Worm (Caenorhabditis elegans) whole organism, L1 larva: Measurements from ENCODE around the gene cdd-1.

ENCODE experiments used
- C04F5.9 ChIP-seq: sonication (generic microtip); optimal IDR thresholded peaks from 2 replicates; lab custom pipeline; 2016; ENCODE audit warnings: missing genetic modification characterization, missing compliant biosample characterization
- C16A3.4 ChIP-seq: fragments of 150-350 bp; optimal IDR thresholded peaks from 2 replicates; lab custom pipeline; 2014; ENCODE audit warnings: missing biosample characterization, missing genetic modification characterization
- C34B4.2 ChIP-seq: sonication (generic microtip); optimal IDR thresholded peaks from 2 replicates; lab custom pipeline; 2017; ENCODE audit warnings: mild to moderate bottlenecking, missing genetic modification characterization, missing compliant biosample characterization
- aha-1 ChIP-seq: fragments of 150-350 bp; optimal IDR thresholded peaks from 2 replicates; lab custom pipeline; 2014; ENCODE audit warnings: missing biosample characterization, missing genetic modification characterization
- aly-2 ChIP-seq: fragments of 150-350 bp; optimal IDR thresholded peaks from 2 replicates; lab custom pipeline; 2014; ENCODE audit warnings: missing biosample characterization, missing genetic modification characterization
- blmp-1 ChIP-seq: fragments of 150-350 bp; optimal IDR thresholded peaks from 2 replicates; lab custom pipeline; 2014; ENCODE audit warnings: missing biosample characterization, missing genetic modification characterization
- ceh-63 ChIP-seq: fragments of 200-800 bp; sonication (Bioruptor generic); optimal IDR thresholded peaks from 2 replicates; lab custom pipeline; 2018; ENCODE audit warnings: mild to moderate bottlenecking, missing genetic modification characterization, missing compliant biosample characterization
- ceh-82 ChIP-seq, 3 experiments: fragments of 150-350 bp in 1 of 3; sonication (generic microtip) in 2 of 3; optimal IDR thresholded peaks; 2 replicates each; lab custom pipeline; 2014 to 2017; ENCODE audit warnings: missing biosample characterization in 3 of 3, missing genetic modification characterization in 3 of 3
- dpl-1 ChIP-seq, 3 experiments: fragments of 150-350 bp in 2 of 3; sonication (generic microtip) in 1 of 3; optimal IDR thresholded peaks; 2 replicates each; lab custom pipeline; 2014 to 2017; ENCODE audit warnings: missing biosample characterization in 3 of 3, missing genetic modification characterization in 3 of 3, missing genetic modification reagents in 3 of 3
- dsc-1 ChIP-seq: sonication (generic microtip); optimal IDR thresholded peaks from 2 replicates; lab custom pipeline; 2016; ENCODE audit warnings: mild to moderate bottlenecking, missing genetic modification characterization, missing compliant biosample characterization
- egl-27 ChIP-seq, 2 experiments: fragments of 150-350 bp in 1 of 2; sonication (generic microtip); optimal IDR thresholded peaks; 3 replicates each; lab custom pipeline; 2017 to 2018; ENCODE audit warnings: missing biosample characterization in 2 of 2, missing genetic modification characterization in 2 of 2, missing genetic modification reagents in 2 of 2
- elt-3 ChIP-seq, 6 experiments: fragments of 150-350 bp in 1 of 6; sonication (generic microtip); optimal IDR thresholded peaks; 2 replicates each; lab custom pipeline; 2017 to 2018; ENCODE audit warnings: missing biosample characterization in 6 of 6, missing genetic modification characterization in 6 of 6, inconsistent platforms in 1 of 6
- ets-5 ChIP-seq: fragments of 200-800 bp; sonication (Bioruptor generic); IDR thresholded peaks from 2 replicates; pipeline ENCODE4 v1.3.6; 2022; ENCODE audit warnings: missing genetic modification characterization, missing compliant biosample characterization
- fkh-4 ChIP-seq: sonication (generic microtip); optimal IDR thresholded peaks from 2 replicates; lab custom pipeline; 2016; ENCODE audit warnings: missing compliant biosample characterization, missing genetic modification characterization, borderline replicate concordance
- fkh-8 ChIP-seq: sonication (generic microtip); optimal IDR thresholded peaks from 2 replicates; lab custom pipeline; 2016; ENCODE audit warnings: mild to moderate bottlenecking, missing genetic modification characterization, missing compliant biosample characterization
- fos-1 ChIP-seq: fragments of 150-350 bp; optimal IDR thresholded peaks from 2 replicates; lab custom pipeline; 2014; ENCODE audit warnings: missing biosample characterization, missing genetic modification characterization
- grh-1 ChIP-seq: fragments of 200-800 bp; sonication (Bioruptor generic); IDR thresholded peaks from 2 replicates; pipeline ENCODE4 v1.3.6; 2022; ENCODE audit warnings: missing genetic modification reagents, missing genetic modification characterization, missing compliant biosample characterization
- hlh-17 ChIP-seq: fragments of 200-800 bp; sonication (Bioruptor generic); optimal IDR thresholded peaks from 2 replicates; lab custom pipeline; 2018; ENCODE audit warnings: missing genetic modification characterization, mild to moderate bottlenecking, missing compliant biosample characterization, moderate library complexity, borderline replicate concordance
- isw-1 ChIP-seq: fragments of 200-800 bp; sonication (Bioruptor generic); IDR thresholded peaks from 2 replicates; pipeline ENCODE4 v1.3.6; 2022; ENCODE audit warnings: missing genetic modification characterization, missing compliant biosample characterization
- jun-1 ChIP-seq: fragments of 150-350 bp; optimal IDR thresholded peaks from 2 replicates; lab custom pipeline; 2014; ENCODE audit warnings: missing biosample characterization, missing genetic modification reagents, missing genetic modification characterization
- lin-13 ChIP-seq: fragments of 150-350 bp; optimal IDR thresholded peaks from 2 replicates; lab custom pipeline; 2014; ENCODE audit warnings: missing biosample characterization, missing genetic modification reagents, missing genetic modification characterization
- lin-14 ChIP-seq: fragments of 200-800 bp; sonication (Bioruptor generic); optimal IDR thresholded peaks from 2 replicates; lab custom pipeline; 2018; ENCODE audit warnings: mild to moderate bottlenecking, missing genetic modification characterization, moderate library complexity, missing compliant biosample characterization
- lin-35 ChIP-seq, 2 experiments: fragments of 150-350 bp; optimal IDR thresholded peaks; 2 replicates each; lab custom pipeline; 2014; ENCODE audit warnings: missing biosample characterization in 2 of 2, missing genetic modification characterization in 2 of 2, missing genetic modification reagents in 2 of 2
- lsy-2 ChIP-seq, 2 experiments: fragments of 150-350 bp; optimal IDR thresholded peaks; 2 replicates each; lab custom pipeline; 2014; ENCODE audit warnings: missing biosample characterization in 2 of 2, missing genetic modification characterization in 2 of 2
- mdl-1 ChIP-seq, 2 experiments: fragments of 150-350 bp; optimal IDR thresholded peaks; 2 replicates each; lab custom pipeline; 2014 to 2017; ENCODE audit warnings: missing biosample characterization in 2 of 2, missing genetic modification characterization in 2 of 2, inconsistent platforms in 1 of 2
- nhr-11 ChIP-seq: fragments of 150-350 bp; optimal IDR thresholded peaks from 2 replicates; lab custom pipeline; 2014; ENCODE audit warnings: missing biosample characterization, missing genetic modification characterization
- nhr-19 ChIP-seq: fragments of 200-800 bp; sonication (Bioruptor generic); conservative IDR thresholded peaks from 2 replicates; pipeline ENCODE4 v1.3.6; 2022; ENCODE audit warnings: missing genetic modification characterization, missing compliant biosample characterization
- nhr-20 ChIP-seq: sonication (generic microtip); optimal IDR thresholded peaks from 2 replicates; lab custom pipeline; 2016; ENCODE audit warnings: mild to moderate bottlenecking, missing genetic modification characterization, missing compliant biosample characterization
- nhr-237 ChIP-seq: fragments of 150-350 bp; optimal IDR thresholded peaks from 2 replicates; lab custom pipeline; 2014; ENCODE audit warnings: missing biosample characterization, missing genetic modification characterization
- nhr-28 ChIP-seq: fragments of 150-350 bp; optimal IDR thresholded peaks from 2 replicates; lab custom pipeline; 2014; ENCODE audit warnings: missing biosample characterization, missing genetic modification characterization
- nhr-47 ChIP-seq: sonication (generic microtip); optimal IDR thresholded peaks from 2 replicates; lab custom pipeline; 2016; ENCODE audit warnings: mild to moderate bottlenecking, missing genetic modification characterization, moderate library complexity, missing compliant biosample characterization
- nhr-71 ChIP-seq: sonication (generic microtip); optimal IDR thresholded peaks from 2 replicates; lab custom pipeline; 2016; ENCODE audit warnings: mild to moderate bottlenecking, missing genetic modification characterization, moderate library complexity, missing compliant biosample characterization
- nhr-77 ChIP-seq: fragments of 150-350 bp; optimal IDR thresholded peaks from 2 replicates; lab custom pipeline; 2014; ENCODE audit warnings: missing biosample characterization, missing genetic modification characterization
- nhr-85 ChIP-seq: sonication (generic microtip); peaks from one replicate; lab custom pipeline; 2016; ENCODE audit warnings: missing genetic modification characterization, inconsistent platforms, missing compliant biosample characterization
- nhr-90 ChIP-seq: sonication (generic microtip); optimal IDR thresholded peaks from 2 replicates; lab custom pipeline; 2016; ENCODE audit warnings: mild to moderate bottlenecking, missing genetic modification characterization, missing compliant biosample characterization; ENCODE audit not compliant: poor library complexity
- rnt-1 ChIP-seq: sonication (generic microtip); optimal IDR thresholded peaks from 2 replicates; lab custom pipeline; 2016; ENCODE audit warnings: mild to moderate bottlenecking, missing genetic modification characterization, moderate library complexity, missing compliant biosample characterization
- snpc-4 ChIP-seq: fragments of 150-350 bp; optimal IDR thresholded peaks from 2 replicates; lab custom pipeline; 2014; ENCODE audit warnings: missing biosample characterization, missing genetic modification characterization
- snu-23 ChIP-seq: sonication (generic microtip); optimal IDR thresholded peaks from 2 replicates; lab custom pipeline; 2016; ENCODE audit warnings: missing genetic modification characterization, missing compliant biosample characterization
- sox-4 ChIP-seq: sonication (generic microtip); optimal IDR thresholded peaks from 2 replicates; lab custom pipeline; 2016; ENCODE audit warnings: missing genetic modification characterization, missing compliant biosample characterization
- sup-37 ChIP-seq: fragments of 200-800 bp; sonication (Bioruptor generic); optimal IDR thresholded peaks from 2 replicates; lab custom pipeline; 2018; ENCODE audit warnings: mild to moderate bottlenecking, missing genetic modification characterization, missing compliant biosample characterization
- tbx-2 ChIP-seq: sonication (generic microtip); optimal IDR thresholded peaks from 2 replicates; lab custom pipeline; 2016; ENCODE audit warnings: missing genetic modification characterization, missing compliant biosample characterization
- tlp-1 ChIP-seq: fragments of 150-350 bp; optimal IDR thresholded peaks from 2 replicates; lab custom pipeline; 2014; ENCODE audit warnings: missing biosample characterization, missing genetic modification characterization
- unc-130 ChIP-seq: fragments of 150-350 bp; optimal IDR thresholded peaks from 2 replicates; lab custom pipeline; 2017; ENCODE audit warnings: missing biosample characterization, missing genetic modification characterization, inconsistent platforms
- unc-30 ChIP-seq: sonication (generic microtip); optimal IDR thresholded peaks from 2 replicates; lab custom pipeline; 2017; ENCODE audit warnings: missing biosample characterization, missing genetic modification characterization
- unc-86 ChIP-seq: sonication (generic microtip); optimal IDR thresholded peaks from 2 replicates; lab custom pipeline; 2016; ENCODE audit warnings: missing genetic modification characterization, missing compliant biosample characterization
- unc-98 ChIP-seq: fragments of 200-800 bp; sonication (Bioruptor generic); IDR thresholded peaks from 2 replicates; pipeline ENCODE4 v1.3.6; 2022; ENCODE audit warnings: missing genetic modification characterization, missing compliant biosample characterization
- vab-15 ChIP-seq: sonication (generic microtip); optimal IDR thresholded peaks from 2 replicates; lab custom pipeline; 2017; ENCODE audit warnings: missing genotype, mild to moderate bottlenecking, missing genetic modification characterization, missing compliant biosample characterization
- ztf-4 ChIP-seq: fragments of 150-350 bp; optimal IDR thresholded peaks from 2 replicates; lab custom pipeline; 2014; ENCODE audit warnings: missing biosample characterization, missing genetic modification characterization

cdd-1 gene

DNA sequence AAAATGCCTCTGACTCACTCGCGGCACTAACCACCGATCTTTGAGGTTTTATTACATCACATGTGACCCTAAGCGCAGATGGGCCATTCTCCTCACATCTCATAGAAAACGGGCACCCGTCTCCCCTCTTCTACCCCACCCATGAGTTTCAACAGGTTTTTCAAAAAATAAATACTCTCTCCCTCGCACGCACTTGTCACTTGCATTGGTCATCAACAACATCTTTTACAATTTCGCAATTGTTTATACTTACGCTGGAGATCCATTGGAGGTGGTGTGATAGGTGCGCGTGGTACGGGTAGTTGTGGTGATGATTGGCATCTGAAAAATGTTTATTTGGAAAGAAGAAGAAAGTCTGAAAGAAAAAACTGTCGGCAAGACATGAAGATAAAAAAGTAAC lies 25.0 kb upstream of the cdd-1 start, which contains the start of gene M60.4 (continued):
- TF ChIP-seq ceh-63 = no peak
- no peak for TF ChIP-seq aha-1 (tag; lab: Kevin White, UChicago)
- peak; percentile 94 for TF ChIP-seq nhr-71
- TF ChIP-seq C16A3.4 (tag; lab: Kevin White, UChicago) = peak; percentile 42
- peak; percentile 19 to 34 (median 27) for TF ChIP-seq dpl-1 (GFP tag; optimal IDR thresholded peaks at IDR 0.05; lab: Kevin White, UChicago)
- TF ChIP-seq C34B4.2 (tag; lab: Kevin White, UChicago) = no peak
- TF ChIP-seq mdl-1 (tag; optimal IDR thresholded peaks at IDR 0.05; lab: Kevin White, UChicago) = peak in 1 of 2 experiments; percentile 95
- TF ChIP-seq nhr-11 = no peak
- peak; percentile 41 to 61 for TF ChIP-seq lsy-2 (tag; optimal IDR thresholded peaks at IDR 0.05; lab: Kevin White, UChicago)
- peak; percentile 10 for TF ChIP-seq snpc-4 (tag; lab: Kevin White, UChicago)
- no peak for TF ChIP-seq fkh-8 (tag; lab: Kevin White, UChicago)
- no peak for TF ChIP-seq isw-1 (GFP tag; lab: Robert Waterston, UW)
- TF ChIP-seq vab-15 = peak; percentile 89
- no peak for TF ChIP-seq hlh-17
- peak; percentile 57 for TF ChIP-seq dsc-1 (tag; lab: Kevin White, UChicago)
- TF ChIP-seq ets-5 (GFP tag; lab: Robert Waterston, UW) = no peak
- TF ChIP-seq ztf-4 = peak; percentile 7
- TF ChIP-seq jun-1 (tag; lab: Kevin White, UChicago) = no peak

DNA sequence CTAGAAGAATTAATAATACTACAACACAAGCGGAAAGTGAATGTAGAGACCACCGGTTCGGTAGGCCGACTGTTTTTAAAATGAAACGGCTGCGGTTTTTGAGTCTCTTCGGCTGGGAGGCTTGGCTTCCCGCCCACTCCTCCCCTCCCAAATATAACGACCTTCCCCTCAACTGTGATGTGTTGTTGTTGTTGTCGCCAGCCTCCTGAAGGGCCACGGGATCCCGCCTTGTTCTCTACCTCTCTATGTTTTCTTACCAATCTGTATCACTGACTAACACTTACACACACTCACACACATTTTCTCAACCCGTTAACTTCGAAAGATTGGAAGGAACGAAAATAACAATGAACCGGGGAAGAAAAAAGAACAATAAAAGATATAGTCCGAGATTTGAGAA lies 22.6 kb upstream of the cdd-1 start:
- TF ChIP-seq lin-14 (peak; percentile 58), nhr-71 (peak; percentile 54), unc-98 (GFP tag; lab: Robert Waterston, UW) (no peak), grh-1 (GFP tag; lab: Robert Waterston, UW) (no peak), lin-35 (GFP tag; optimal IDR thresholded peaks at IDR 0.05; lab: Kevin White, UChicago) (peak in 1 of 2 experiments; percentile 18), nhr-47 (tag; lab: Kevin White, UChicago) (peak; percentile 24), aly-2 (tag; lab: Kevin White, UChicago) (no peak), elt-3 (tag; optimal IDR thresholded peaks at IDR 0.05; lab: Kevin White, UChicago) (peak in 1 of 6 experiments; percentile 21), nhr-20 (tag; lab: Kevin White, UChicago) (peak; percentile 39), nhr-90 (tag; lab: Kevin White, UChicago) (peak; percentile 5), mdl-1 (tag; optimal IDR thresholded peaks at IDR 0.05; lab: Kevin White, UChicago) (peak in 1 of 2 experiments; percentile 4), snu-23 (GFP tag; lab: Kevin White, UChicago) (peak; percentile 31), nhr-85 (tag; lab: Kevin White, UChicago) (peak; percentile 78), unc-130 (peak; percentile 24)

DNA sequence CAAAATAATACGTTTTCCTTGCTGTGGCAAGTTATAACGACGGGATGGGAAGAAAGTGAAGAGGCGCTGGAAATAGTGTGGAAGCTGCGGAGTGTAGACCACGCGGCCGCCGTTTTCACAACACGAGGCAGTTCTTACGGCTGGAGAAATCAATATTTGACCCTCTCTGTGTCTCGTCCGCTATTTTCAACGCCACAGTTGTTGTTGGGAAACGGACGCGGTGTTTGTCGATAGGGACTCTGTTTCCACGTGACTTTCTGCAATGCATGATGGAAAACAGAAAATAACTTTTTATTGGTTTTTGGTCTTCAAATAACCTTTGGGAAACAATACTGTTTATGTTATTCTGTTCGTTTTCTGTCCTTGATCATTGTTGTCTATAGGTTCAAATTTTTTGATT lies 20.9 kb upstream of the cdd-1 start, which contains the start of gene K02A6.3:
Gene K02A6.3 (minus strand): TSS at position 74 of the 400 bp plus-strand sequence.
- TF ChIP-seq C04F5.9 (tag; lab: Kevin White, UChicago) = peak; percentile 47
- peak; percentile 58 for TF ChIP-seq sup-37
- TF ChIP-seq blmp-1 (tag; lab: Kevin White, UChicago) = peak; percentile 93
- TF ChIP-seq nhr-85 (tag; lab: Kevin White, UChicago) = peak; percentile 99
- TF ChIP-seq tbx-2 (tag; lab: Kevin White, UChicago) = peak; percentile 95
- TF ChIP-seq nhr-11 = peak; percentile 18
- TF ChIP-seq sox-4 = peak; percentile 57
- peak; percentile 62 to 89 for TF ChIP-seq lin-35 (GFP tag; optimal IDR thresholded peaks at IDR 0.05; lab: Kevin White, UChicago)
- peak; percentile 69 for TF ChIP-seq nhr-77
- TF ChIP-seq hlh-17 = no peak
- TF ChIP-seq fos-1 (tag; lab: Kevin White, UChicago) = peak; percentile 77
- peak; percentile 89 for TF ChIP-seq nhr-47 (tag; lab: Kevin White, UChicago)
- TF ChIP-seq dpl-1 (GFP tag; optimal IDR thresholded peaks at IDR 0.05; lab: Kevin White, UChicago) = peak; percentile 25 to 55 (median 40)
- peak; percentile 96 for TF ChIP-seq nhr-90 (tag; lab: Kevin White, UChicago)
- TF ChIP-seq tlp-1 (tag; lab: Kevin White, UChicago) = no peak
- TF ChIP-seq grh-1 (GFP tag; lab: Robert Waterston, UW) = peak; percentile 83
- TF ChIP-seq nhr-28 (tag; lab: Kevin White, UChicago) = no peak
- TF ChIP-seq rnt-1 (tag; lab: Kevin White, UChicago) = peak; percentile 91
- peak; percentile 98 for TF ChIP-seq nhr-20 (tag; lab: Kevin White, UChicago)
- peak; percentile 78 for TF ChIP-seq lin-13 (GFP tag; lab: Kevin White, UChicago)
- TF ChIP-seq fkh-4 (tag; lab: Kevin White, UChicago) = peak; percentile 33
- TF ChIP-seq snpc-4 (tag; lab: Kevin White, UChicago) = peak; percentile 74
- TF ChIP-seq isw-1 (GFP tag; lab: Robert Waterston, UW) = peak; percentile 46; the same call in 1 of the 2 replicates
- TF ChIP-seq unc-86 (tag; lab: Kevin White, UChicago) = peak; percentile 47
- TF ChIP-seq egl-27 (tag; optimal IDR thresholded peaks at IDR 0.05; lab: Kevin White, UChicago) = peak in 1 of 2 experiments; percentile 26
- TF ChIP-seq unc-30 (tag; lab: Kevin White, UChicago) = no peak
- TF ChIP-seq nhr-19 (GFP tag; lab: Robert Waterston, UW) = peak; percentile 95
- peak; percentile 13 to 53 (median 26) for TF ChIP-seq ceh-82 (tag; optimal IDR thresholded peaks at IDR 0.05; lab: Kevin White, UChicago)
- TF ChIP-seq nhr-237 (tag; lab: Kevin White, UChicago) = peak; percentile 43
